Worm (Caenorhabditis elegans) whole organism, L2 larva: ENCODE results near the gene flp-24.

Experiments used
- aly-2 ChIP-seq: fragments of 150-350 bp; optimal IDR thresholded peaks from 2 replicates; lab custom pipeline; 2014; ENCODE audit warnings: missing biosample characterization, missing genetic modification characterization
- ama-1 ChIP-seq: fragments of 150-350 bp; optimal IDR thresholded peaks from 2 replicates; lab custom pipeline; 2018; ENCODE audit warnings: inconsistent platforms
- ceh-82 ChIP-seq: fragments of 150-350 bp; optimal IDR thresholded peaks from 2 replicates; lab custom pipeline; 2014; ENCODE audit warnings: missing biosample characterization, missing genetic modification characterization
- elt-1 ChIP-seq: fragments of 150-350 bp; optimal IDR thresholded peaks from 2 replicates; lab custom pipeline; 2014; ENCODE audit warnings: missing biosample characterization, missing genetic modification characterization
- elt-3 ChIP-seq: sonication (generic microtip); optimal IDR thresholded peaks from 2 replicates; lab custom pipeline; 2017; ENCODE audit warnings: missing biosample characterization, missing genetic modification characterization
- lin-39 ChIP-seq: fragments of 150-350 bp; optimal IDR thresholded peaks from 2 replicates; lab custom pipeline; 2014; ENCODE audit warnings: missing biosample characterization, missing genetic modification reagents, missing genetic modification characterization
- lsy-2 ChIP-seq, 2 experiments: fragments of 150-350 bp in 1 of 2; sonication (generic microtip) in 1 of 2; optimal IDR thresholded peaks; 2 replicates each; lab custom pipeline; 2014 to 2017; ENCODE audit warnings: missing biosample characterization in 2 of 2, missing genetic modification characterization in 2 of 2
- mdl-1 ChIP-seq, 2 experiments: fragments of 150-350 bp in 1 of 2; sonication (generic microtip) in 1 of 2; optimal IDR thresholded peaks; 2 replicates each; lab custom pipeline; 2017; ENCODE audit warnings: missing biosample characterization in 2 of 2, missing genetic modification characterization in 2 of 2
- nhr-11 ChIP-seq: fragments of 150-350 bp; optimal IDR thresholded peaks from 2 replicates; lab custom pipeline; 2014; ENCODE audit warnings: missing biosample characterization, missing genetic modification characterization
- nhr-23 ChIP-seq: fragments of 150-350 bp; optimal IDR thresholded peaks from 2 replicates; lab custom pipeline; 2014; ENCODE audit warnings: missing biosample characterization, missing genetic modification reagents, missing genetic modification characterization
- unc-55 ChIP-seq: fragments of 150-350 bp; sonication (generic microtip); optimal IDR thresholded peaks from 3 replicates; lab custom pipeline; 2014; ENCODE audit warnings: missing biosample characterization, missing genetic modification reagents, missing genetic modification characterization
- zag-1 ChIP-seq: fragments of 150-350 bp; optimal IDR thresholded peaks from 2 replicates; lab custom pipeline; 2014; ENCODE audit warnings: missing biosample characterization, missing genetic modification characterization
- ztf-11 ChIP-seq: sonication (generic microtip); optimal IDR thresholded peaks from 2 replicates; lab custom pipeline; 2017; ENCODE audit warnings: missing biosample characterization, missing genetic modification characterization
- ztf-4 ChIP-seq: fragments of 150-350 bp; optimal IDR thresholded peaks from 2 replicates; lab custom pipeline; 2014; ENCODE audit warnings: missing biosample characterization, missing genetic modification characterization

DNA sequence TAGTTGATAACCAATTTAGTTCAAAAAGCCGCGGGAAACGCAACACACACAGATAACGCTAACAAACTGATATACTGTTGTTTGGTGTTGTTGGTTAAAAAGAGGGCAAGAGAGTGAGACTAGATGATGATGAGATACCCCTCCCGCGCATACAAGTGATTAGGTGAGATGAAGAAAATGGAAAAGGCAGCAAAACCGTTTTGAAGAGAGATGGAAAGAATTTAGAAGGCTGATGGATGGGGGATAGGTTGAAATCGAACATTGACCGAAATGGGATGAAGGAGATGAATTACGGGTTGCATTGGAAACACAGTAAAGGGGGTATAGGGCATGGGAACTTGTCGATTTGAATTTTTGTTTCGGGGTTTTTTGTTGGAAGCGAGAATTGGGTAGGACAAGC lies 23.9 kb downstream of the flp-24 start:
- TF ChIP-seq ama-1 (lab: Kevin White, UChicago), result no peak
- TF ChIP-seq elt-3, result no peak
- TF ChIP-seq elt-1, result no peak
- TF ChIP-seq nhr-23, result no peak
- no peak for TF ChIP-seq ceh-82 (tag; lab: Kevin White, UChicago)
- TF ChIP-seq aly-2 (tag; lab: Kevin White, UChicago), result no peak
- TF ChIP-seq ztf-11 (tag; lab: Kevin White, UChicago), result no peak
- no peak for TF ChIP-seq ztf-4
- TF ChIP-seq lin-39, result no peak
- no peak for TF ChIP-seq nhr-11 (tag; lab: Kevin White, UChicago)
- no peak for TF ChIP-seq zag-1 (tag; lab: Kevin White, UChicago)
- TF ChIP-seq mdl-1 (tag; optimal IDR thresholded peaks at IDR 0.05; lab: Kevin White, UChicago), result no peak
- TF ChIP-seq lsy-2 (tag; optimal IDR thresholded peaks at IDR 0.05; lab: Kevin White, UChicago), result no peak
- TF ChIP-seq unc-55 (GFP tag; lab: Kevin White, UChicago), result no peak
